Fruit fly (Drosophila melanogaster) whole organism, prepupa: ENCODE measurements around the gene CG3702.

ENCODE experiments used
- CG10631 ChIP-seq: fragments of 200-800 bp; sonication (Bioruptor generic); optimal IDR thresholded peaks from 2 replicates; lab custom pipeline; 2016; ENCODE audit warnings: missing biosample characterization, missing genetic modification characterization
- CG6276 ChIP-seq: fragments of 200-800 bp; sonication (Bioruptor generic); optimal IDR thresholded peaks from 2 replicates; lab custom pipeline; 2017; ENCODE audit warnings: missing biosample characterization, mild to moderate bottlenecking, missing genetic modification characterization
- CG6854 ChIP-seq: fragments of 200-800 bp; sonication (Bioruptor generic); optimal IDR thresholded peaks from 2 replicates; lab custom pipeline; 2017; ENCODE audit warnings: missing biosample characterization, mild to moderate bottlenecking, missing genetic modification characterization
- Ets96B ChIP-seq: fragments of 200-800 bp; optimal IDR thresholded peaks from 2 replicates; lab custom pipeline; 2019; ENCODE audit warnings: missing biosample characterization, mild to moderate bottlenecking, missing genetic modification characterization, moderate library complexity
- Sox102F ChIP-seq: fragments of 200-800 bp; sonication (Bioruptor generic); optimal IDR thresholded peaks from 2 replicates; lab custom pipeline; 2016; ENCODE audit warnings: missing biosample characterization, mild to moderate bottlenecking, missing genetic modification characterization
- eg ChIP-seq: fragments of 200-800 bp; sonication (Bioruptor generic); IDR thresholded peaks from 3 replicates; pipeline ENCODE4 v1.3.6; 2022; ENCODE audit warnings: missing biosample characterization, missing genetic modification characterization
- net ChIP-seq: fragments of 200-800 bp; sonication (Bioruptor generic); optimal IDR thresholded peaks from 3 replicates; lab custom pipeline; 2016; ENCODE audit warnings: missing biosample characterization, missing genetic modification characterization
- ss ChIP-seq, 2 experiments: fragments of 200-800 bp; sonication (Bioruptor generic); optimal IDR thresholded peaks; 2 replicates in 1 of 2; 3 replicates in 1 of 2; lab custom pipeline; 2017 to 2018; ENCODE audit warnings: mild to moderate bottlenecking in 2 of 2, missing biosample characterization in 2 of 2, missing genetic modification characterization in 2 of 2, moderate library complexity in 1 of 2
- svp ChIP-seq: fragments of 200-800 bp; sonication (Bioruptor generic); peaks from one replicate; lab custom pipeline; 2016; ENCODE audit warnings: missing biosample characterization, missing genetic modification characterization

DNA sequence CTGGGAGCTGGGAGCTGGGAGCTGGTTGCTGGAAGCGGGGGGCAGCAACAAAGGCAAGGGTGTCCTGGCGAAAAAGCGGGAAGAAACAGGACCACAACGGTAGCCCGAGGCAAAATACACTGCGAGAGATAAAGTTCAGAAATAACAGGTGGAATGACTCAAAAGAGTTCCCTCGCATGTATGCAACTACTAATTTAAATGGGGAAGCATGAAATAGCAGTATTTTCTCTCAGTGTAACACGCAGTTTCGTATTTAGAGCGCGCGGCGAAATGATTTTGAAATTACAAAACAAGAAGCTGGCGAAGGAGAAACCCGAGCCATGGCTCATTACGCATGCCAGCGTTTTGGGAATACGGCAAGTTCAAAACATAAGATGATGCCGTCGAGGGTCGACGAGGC, 21.4 kb upstream of the CG3702 start:
- TF ChIP-seq CG6854 (GFP tag; lab: Kevin White, UChicago) (no peak), CG10631 (GFP tag; lab: Kevin White, UChicago) (no peak), Sox102F (GFP tag; lab: Kevin White, UChicago) (no peak), net (GFP tag; lab: Kevin White, UChicago) (no peak), svp (GFP tag; lab: Kevin White, UChicago) (peak; percentile 52), eg (GFP tag; lab: Robert Waterston, UW) (no peak), ss (GFP tag; optimal IDR thresholded peaks at IDR 0.05; lab: Kevin White, UChicago) (no peak), Ets96B (tag; lab: Kevin White, UChicago) (no peak), CG6276 (no peak)
